Worm (Caenorhabditis elegans) whole organism, L4/young adult: Measurements from ENCODE around the gene ugt-59.

ENCODE experiments used
- dao-5 ChIP-seq: sonication (generic microtip); optimal IDR thresholded peaks from 2 replicates; lab custom pipeline; 2016; ENCODE audit warnings: missing genotype, missing genetic modification characterization, moderate library complexity, missing compliant biosample characterization
- him-1 ChIP-seq: sonication (generic microtip); optimal IDR thresholded peaks from 2 replicates; lab custom pipeline; 2016; ENCODE audit warnings: missing genotype, missing genetic modification reagents, missing genetic modification characterization, missing compliant biosample characterization

DNA sequence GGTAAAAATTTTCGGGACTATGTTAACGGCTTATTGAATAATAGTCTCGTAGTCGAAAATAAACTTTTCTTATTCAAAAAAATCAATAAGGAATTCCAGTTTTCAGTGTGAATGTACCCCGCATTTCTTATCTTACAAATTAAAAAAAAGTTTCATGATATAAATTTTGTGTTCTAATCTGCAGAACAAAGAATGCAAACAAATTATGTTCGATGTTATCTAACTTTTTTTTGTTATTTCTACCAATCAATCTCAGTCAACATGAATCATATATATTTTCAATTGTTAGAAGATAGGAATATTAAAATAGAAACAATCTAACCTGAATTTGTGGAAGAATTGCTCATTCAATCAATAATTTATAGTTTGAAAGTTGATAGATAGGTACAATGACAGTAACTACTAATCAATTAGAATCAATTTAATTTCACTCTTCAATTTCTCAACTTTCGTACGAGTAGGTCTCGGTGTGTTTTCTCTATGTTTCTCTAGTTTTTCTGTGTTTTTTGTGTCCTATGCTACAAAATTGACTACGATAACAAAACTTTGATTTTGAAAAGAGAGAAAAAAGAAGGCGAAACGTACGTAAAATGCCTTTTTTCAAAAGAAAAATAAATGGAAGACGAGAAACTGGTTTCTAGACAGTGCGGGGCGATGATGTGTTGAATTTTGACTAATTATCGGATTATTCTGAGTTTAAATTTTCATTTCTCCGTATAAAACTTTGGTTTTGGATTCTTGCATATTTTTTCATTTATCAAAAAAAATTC lies 10.4 kb upstream of the ugt-59 start, which contains the start of the genes unc-43 and Y43C5B.3:
- TF ChIP-seq him-1 (tag; lab: Kevin White, UChicago) (no peak), dao-5 (no peak)
